Worm (Caenorhabditis elegans): ENCODE data around the gene plc-2.

DNA sequence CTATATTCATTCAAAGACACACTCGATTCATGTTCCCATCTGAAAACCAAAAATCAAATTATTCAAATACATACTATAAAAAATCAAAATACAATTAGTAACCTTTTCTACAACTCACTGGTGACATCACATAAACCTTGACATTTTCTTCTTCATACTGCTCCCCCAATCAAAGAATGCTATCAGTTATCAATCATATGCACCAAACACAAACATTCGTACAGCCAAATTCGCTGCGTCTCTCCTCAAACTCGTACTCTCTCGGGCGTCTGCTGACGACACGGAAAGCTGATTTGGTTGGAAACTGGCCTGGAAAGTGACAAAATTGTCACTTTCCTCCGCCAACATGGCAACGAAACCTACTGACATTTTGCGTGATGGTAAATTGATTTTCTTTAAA lies at the start of gene plc-2:
- TF ChIP-seq C34F6.9 (tag; optimal IDR thresholded peaks at IDR 0.05) (no peak), zag-1 (tag; optimal IDR thresholded peaks at IDR 0.05) (no peak), ZK546.5 (tag; optimal IDR thresholded peaks at IDR 0.05) (no peak), snpc-4 (tag; optimal IDR thresholded peaks at IDR 0.05) (no peak), lin-13 (GFP tag; optimal IDR thresholded peaks at IDR 0.05) (no peak), elt-3 (tag; optimal IDR thresholded peaks at IDR 0.05) (no peak)

Measured in whole organism, L2 larva.